Fruit fly (Drosophila melanogaster): Measurements from ENCODE around the gene CG3819.

- TF ChIP-seq CG8478 (optimal IDR thresholded peaks at IDR 0.05): no peak
- no peak for TF ChIP-seq CTCF (optimal IDR thresholded peaks at IDR 0.05)
Measured at dm6 chr3L:18924790-18925189, 2.9 kb upstream of the CG3819 start, which contains the start of gene CG43049.

Measured in S2 (cell line).